Worm (Caenorhabditis elegans) whole organism, young adult: ENCODE results near the gene cft-1.

Experiments
- ama-1 ChIP-seq, 3 experiments: fragments of 150-350 bp in 1 of 3; sonication (generic microtip) in 2 of 3; optimal IDR thresholded peaks; 2 replicates each; lab custom pipeline; 2014 to 2018; ENCODE audit warnings: missing biosample characterization in 2 of 3, missing genetic modification characterization in 2 of 3, missing genetic modification reagents in 2 of 3
- attf-5 ChIP-seq: fragments of 200-800 bp; sonication (Bioruptor generic); optimal IDR thresholded peaks from 2 replicates; lab custom pipeline; 2018; ENCODE audit warnings: mild to moderate bottlenecking, missing genetic modification characterization, missing compliant biosample characterization
- attf-6 ChIP-seq: fragments of 200-800 bp; sonication (Bioruptor generic); IDR thresholded peaks from 2 replicates; pipeline ENCODE4 v1.3.6; 2022; ENCODE audit warnings: missing genetic modification reagents, missing genetic modification characterization, missing compliant biosample characterization
- ccch-3 ChIP-seq: fragments of 200-800 bp; sonication (Bioruptor generic); optimal IDR thresholded peaks from 2 replicates; lab custom pipeline; 2018; ENCODE audit warnings: mild to moderate bottlenecking, missing genetic modification characterization, missing compliant biosample characterization
- ets-4 ChIP-seq: fragments of 200-800 bp; sonication (Bioruptor generic); optimal IDR thresholded peaks from 2 replicates; lab custom pipeline; 2018; ENCODE audit warnings: mild to moderate bottlenecking, missing genetic modification characterization, missing compliant biosample characterization
- mxl-1 ChIP-seq: sonication (generic microtip); optimal IDR thresholded peaks from 2 replicates; lab custom pipeline; 2016; ENCODE audit warnings: missing genetic modification characterization, missing compliant biosample characterization

ce11 chrV:5504807-5505442, 33.7 kb upstream of the cft-1 start, which contains the start of the genes dnj-19 and nhr-47:
- TF ChIP-seq ets-4 (GFP tag; lab: Kevin White, UChicago) (no peak), attf-6 (GFP tag; lab: Robert Waterston, UW) (peak; percentile 71), attf-5 (GFP tag; lab: Kevin White, UChicago) (peak; percentile 89), mxl-1 (tag; lab: Kevin White, UChicago) (no peak), ama-1 (optimal IDR thresholded peaks at IDR 0.05; lab: Kevin White, UChicago) (no peak), ama-1 (GFP tag; optimal IDR thresholded peaks at IDR 0.05; lab: Kevin White, UChicago) (no peak), ccch-3 (GFP tag; lab: Kevin White, UChicago) (no peak)
